ENCODE assay signal across 1 fruit fly cellular context in the genomic region with DNA sequence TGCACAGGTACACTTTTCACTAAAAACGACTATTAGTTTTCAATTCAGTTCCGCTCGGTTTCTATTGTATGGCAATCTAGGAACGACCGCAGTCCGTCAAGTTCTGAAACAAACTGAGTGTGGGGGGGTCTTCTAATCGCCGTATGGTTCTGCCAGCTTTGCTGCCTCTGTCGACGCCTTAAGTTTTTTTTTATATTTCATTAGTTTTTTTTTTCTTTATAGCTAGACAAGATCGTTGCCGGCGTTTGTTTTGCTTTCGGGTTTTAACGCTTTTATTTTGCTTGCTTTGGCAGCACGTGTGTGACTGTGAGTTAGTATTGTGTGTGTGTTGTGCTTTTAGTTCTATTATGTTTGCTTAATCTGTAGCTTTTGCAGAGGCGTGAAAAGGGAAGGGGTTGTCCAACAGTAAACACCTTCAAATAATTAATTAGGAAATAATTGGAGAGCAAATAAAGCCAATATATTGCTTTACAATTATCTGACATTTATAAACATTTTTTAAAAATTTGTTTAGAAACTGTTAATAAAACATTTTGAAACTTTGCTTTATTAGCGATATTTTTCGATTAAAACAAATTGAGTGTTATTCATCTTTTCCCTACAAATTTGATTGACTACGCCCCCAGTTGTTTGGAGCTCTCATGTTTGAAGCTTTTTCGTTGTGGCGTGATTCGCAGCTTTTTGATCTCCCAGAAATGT.
TF ChIP-seq lines count a peak whose summit lies in the region.

Gene Acsf2 (minus strand): TSS at position 116 of the 699 bp plus-strand sequence.

TF ChIP-seq in whole organism, embryonic, 481 proteins besides CTCF, POLR2A, EP300 and RAD21 (continued from another document and continues in another):
- TF ChIP-seq CG11398 (GFP tag; optimal IDR thresholded peaks at IDR 0.05; lab: Kevin White, UChicago) (peak; percentile 85), CG12071 (GFP tag; optimal IDR thresholded peaks at IDR 0.05; lab: Kevin White, UChicago) (peak; percentile 87), Ada2b (GFP tag; IDR thresholded peaks at IDR 0.05; lab: Robert Waterston, UW) (peak; percentile 95), CG15696 (tag; optimal IDR thresholded peaks at IDR 0.05; lab: Kevin White, UChicago) (peak; percentile 86), CG11085 (GFP tag; IDR thresholded peaks at IDR 0.05; lab: Robert Waterston, UW) (peak; percentile 96), CG3281 (GFP tag; optimal IDR thresholded peaks at IDR 0.05; lab: Kevin White, UChicago) (peak; percentile 99), Rx (GFP tag; IDR thresholded peaks at IDR 0.05; lab: Robert Waterston, UW) (peak; percentile 83), oc (tag; optimal IDR thresholded peaks at IDR 0.05; lab: Kevin White, UChicago) (peak; percentile 17), jing (GFP tag; optimal IDR thresholded peaks at IDR 0.05; lab: Kevin White, UChicago) (peak; percentile 52), Awh (GFP tag; IDR thresholded peaks at IDR 0.05; lab: Robert Waterston, UW) (peak; percentile 78), CkIIα-i1 (GFP tag; IDR thresholded peaks at IDR 0.05; lab: Robert Waterston, UW) (peak; percentile 80), CG1832 (GFP tag; optimal IDR thresholded peaks at IDR 0.05; lab: Kevin White, UChicago) (no peak), h (optimal IDR thresholded peaks at IDR 0.05; lab: Kevin White, UChicago) (no peak), seq (GFP tag; IDR thresholded peaks at IDR 0.05; lab: Robert Waterston, UW) (peak; percentile 96), CG1602 (GFP tag; optimal IDR thresholded peaks at IDR 0.05; lab: Kevin White, UChicago) (peak; percentile 88), grau (tag; optimal IDR thresholded peaks at IDR 0.05; lab: Kevin White, UChicago) (peak; percentile 98), Dp (GFP tag; optimal IDR thresholded peaks at IDR 0.05; lab: Kevin White, UChicago) (peak; percentile 6), CG15269 (tag; optimal IDR thresholded peaks at IDR 0.05; lab: Kevin White, UChicago) (peak; percentile 98), Abd-B (GFP tag; optimal IDR thresholded peaks at IDR 0.05; lab: Kevin White, UChicago) (peak; percentile 97), eyg (GFP tag; optimal IDR thresholded peaks at IDR 0.05; lab: Kevin White, UChicago) (peak; percentile 90), CG17568 (GFP tag; optimal IDR thresholded peaks at IDR 0.05; lab: Kevin White, UChicago) (peak; percentile 86), Dref (GFP tag; IDR thresholded peaks at IDR 0.05; lab: Robert Waterston, UW) (peak; percentile 39; the same call in 1 of the 2 replicates), Atf3 (GFP tag; optimal IDR thresholded peaks at IDR 0.05; lab: Kevin White, UChicago) (peak; percentile 77), wek (GFP tag; optimal IDR thresholded peaks at IDR 0.05; lab: Kevin White, UChicago) (peak; percentile 5), Pdp1 (GFP tag; optimal IDR thresholded peaks at IDR 0.05; lab: Kevin White, UChicago) (peak; percentile 91 to 96), gfzf (GFP tag; optimal IDR thresholded peaks at IDR 0.05; lab: Kevin White, UChicago) (peak; percentile 4), Sox102F (GFP tag; optimal IDR thresholded peaks at IDR 0.05; lab: Kevin White, UChicago) (peak; percentile 89), Blimp-1 (GFP tag; optimal IDR thresholded peaks at IDR 0.05; lab: Kevin White, UChicago) (peak; percentile 66), CG2875 (GFP tag; optimal IDR thresholded peaks at IDR 0.05; lab: Kevin White, UChicago) (no peak), NC2α (GFP tag; optimal IDR thresholded peaks at IDR 0.05; lab: Kevin White, UChicago) (peak; percentile 51), chn (GFP tag; optimal IDR thresholded peaks at IDR 0.05; lab: Kevin White, UChicago) (peak; percentile 85), CG2678 (tag; optimal IDR thresholded peaks at IDR 0.05; lab: Kevin White, UChicago) (peak; percentile 99), CG15479 (GFP tag; optimal IDR thresholded peaks at IDR 0.05; lab: Kevin White, UChicago) (no peak), CG2120 (GFP tag; optimal IDR thresholded peaks at IDR 0.05; lab: Kevin White, UChicago) (peak; percentile 100), Kr (GFP tag; optimal IDR thresholded peaks at IDR 0.05; lab: Kevin White, UChicago) (no peak), CG3838 (GFP tag; optimal IDR thresholded peaks at IDR 0.05; lab: Kevin White, UChicago) (peak; percentile 89), gt (GFP tag; IDR thresholded peaks at IDR 0.05; lab: Robert Waterston, UW) (no peak), ara (GFP tag; IDR thresholded peaks at IDR 0.05; lab: Robert Waterston, UW) (peak; percentile 68), Fer1 (GFP tag; optimal IDR thresholded peaks at IDR 0.05; lab: Kevin White, UChicago) (peak; percentile 98), jumu (GFP tag; optimal IDR thresholded peaks at IDR 0.05; lab: Kevin White, UChicago) (peak; percentile 89), CG10959 (GFP tag; IDR thresholded peaks at IDR 0.05; lab: Robert Waterston, UW) (no peak), Myb (GFP tag; optimal IDR thresholded peaks at IDR 0.05; lab: Kevin White, UChicago) (peak; percentile 86), CG10654 (GFP tag; optimal IDR thresholded peaks at IDR 0.05; lab: Kevin White, UChicago) (peak; percentile 88), crp (GFP tag; optimal IDR thresholded peaks at IDR 0.05; lab: Kevin White, UChicago) (peak in 1 of 2 experiments; percentile 45), en (GFP tag; optimal IDR thresholded peaks at IDR 0.05; lab: Kevin White, UChicago) (peak; percentile 79), CG16813 (GFP tag; IDR thresholded peaks at IDR 0.05; lab: Robert Waterston, UW; ENCODE audit: partially characterized antibody) (no peak), CG6175 (GFP tag; IDR thresholded peaks at IDR 0.05; lab: Robert Waterston, UW) (peak; percentile 93), Ssrp (tag; optimal IDR thresholded peaks at IDR 0.05; lab: Kevin White, UChicago) (peak; percentile 74), CG7963 (GFP tag; IDR thresholded peaks at IDR 0.05; lab: Robert Waterston, UW; ENCODE audit: partially characterized antibody) (no peak), CG33557 (GFP tag; optimal IDR thresholded peaks at IDR 0.05; lab: Kevin White, UChicago) (no peak), CG1024 (GFP tag; IDR thresholded peaks at IDR 0.05; lab: Robert Waterston, UW) (no peak), ewg (GFP tag; optimal IDR thresholded peaks at IDR 0.05; lab: Kevin White, UChicago) (peak; percentile 59), dati (GFP tag; IDR thresholded peaks at IDR 0.05; lab: Robert Waterston, UW) (no peak), CG12236 (GFP tag; optimal IDR thresholded peaks at IDR 0.05; lab: Kevin White, UChicago) (peak; percentile 68), Opbp (GFP tag; IDR thresholded peaks at IDR 0.05; lab: Robert Waterston, UW; ENCODE audit: partially characterized antibody) (no peak), CG12744 (GFP tag; optimal IDR thresholded peaks at IDR 0.05; lab: Kevin White, UChicago) (peak; percentile 95), CG18764 (GFP tag; optimal IDR thresholded peaks at IDR 0.05; lab: Kevin White, UChicago) (peak; percentile 81), unc-4 (GFP tag; IDR thresholded peaks at IDR 0.05; lab: Robert Waterston, UW; ENCODE audit: partially characterized antibody) (no peak), repo (GFP tag; optimal IDR thresholded peaks at IDR 0.05; lab: Kevin White, UChicago) (peak; percentile 79), CG17802 (tag; optimal IDR thresholded peaks at IDR 0.05; lab: Kevin White, UChicago) (peak; percentile 8), B-H2 (GFP tag; optimal IDR thresholded peaks at IDR 0.05; lab: Kevin White, UChicago) (peak; percentile 97), shn (GFP tag; optimal IDR thresholded peaks at IDR 0.05; lab: Kevin White, UChicago) (peak; percentile 94), dmrt99B (tag; optimal IDR thresholded peaks at IDR 0.05; lab: Kevin White, UChicago) (peak; percentile 93), BtbVII (GFP tag; optimal IDR thresholded peaks at IDR 0.05; lab: Kevin White, UChicago) (peak; percentile 97), Eip74EF (GFP tag; optimal IDR thresholded peaks at IDR 0.05; lab: Kevin White, UChicago) (peak in 1 of 2 experiments; percentile 88), chif (GFP tag; optimal IDR thresholded peaks at IDR 0.05; lab: Kevin White, UChicago) (peak; percentile 82 to 95), CG9876 (GFP tag; optimal IDR thresholded peaks at IDR 0.05; lab: Kevin White, UChicago) (peak; percentile 81), CG1792 (GFP tag; optimal IDR thresholded peaks at IDR 0.05; lab: Kevin White, UChicago) (peak; percentile 90), Drgx (GFP tag; IDR thresholded peaks at IDR 0.05; lab: Robert Waterston, UW) (peak; percentile 96), pan (optimal IDR thresholded peaks at IDR 0.05; lab: Kevin White, UChicago) (no peak), pan (GFP tag; optimal IDR thresholded peaks at IDR 0.05 in 1 of 2, IDR thresholded peaks at IDR 0.05 in 1 of 2) (peak in 1 of 2 experiments; percentile 97), B-H1 (GFP tag; IDR thresholded peaks at IDR 0.05; lab: Robert Waterston, UW) (peak; percentile 88), zfh2 (GFP tag; optimal IDR thresholded peaks at IDR 0.05; lab: Kevin White, UChicago) (peak; percentile 99), CG7928 (GFP tag; optimal IDR thresholded peaks at IDR 0.05; lab: Kevin White, UChicago) (peak; percentile 82), CG10209 (GFP tag; optimal IDR thresholded peaks at IDR 0.05; lab: Kevin White, UChicago) (peak; percentile 96), bowl (GFP tag; IDR thresholded peaks at IDR 0.05; lab: Robert Waterston, UW) (peak; percentile 64), Dbx (GFP tag; IDR thresholded peaks at IDR 0.05; lab: Robert Waterston, UW) (peak; percentile 99), row (GFP tag; IDR thresholded peaks at IDR 0.05; lab: Robert Waterston, UW) (peak; percentile 95), Tbp (GFP tag; optimal IDR thresholded peaks at IDR 0.05; lab: Kevin White, UChicago) (no peak), salm (tag; optimal IDR thresholded peaks at IDR 0.05; lab: Kevin White, UChicago) (peak; percentile 85), Chrac-16 (GFP tag; optimal IDR thresholded peaks at IDR 0.05; lab: Kevin White, UChicago) (peak; percentile 92), disco-r (GFP tag; optimal IDR thresholded peaks at IDR 0.05; lab: Kevin White, UChicago) (peak; percentile 87), NfI (GFP tag; optimal IDR thresholded peaks at IDR 0.05; lab: Kevin White, UChicago) (peak; percentile 96), mld (GFP tag; IDR thresholded peaks at IDR 0.05; lab: Robert Waterston, UW; ENCODE audit: partially characterized antibody) (no peak), Hey (tag; optimal IDR thresholded peaks at IDR 0.05; lab: Kevin White, UChicago) (peak; percentile 73), Dip2 (GFP tag; IDR thresholded peaks at IDR 0.05; lab: Robert Waterston, UW) (peak; percentile 62; the same call in 1 of the 2 replicates), E2f2 (GFP tag; IDR thresholded peaks at IDR 0.05; lab: Robert Waterston, UW) (peak; percentile 80), CG9817 (tag; optimal IDR thresholded peaks at IDR 0.05; lab: Kevin White, UChicago) (peak; percentile 98), CG34422 (GFP tag; IDR thresholded peaks at IDR 0.05; lab: Robert Waterston, UW) (peak; percentile 95), fru (optimal IDR thresholded peaks at IDR 0.05; lab: Kevin White, UChicago) (no peak), CG3995 (GFP tag; optimal IDR thresholded peaks at IDR 0.05; lab: Kevin White, UChicago) (peak; percentile 85), CG5180 (GFP tag; optimal IDR thresholded peaks at IDR 0.05; lab: Kevin White, UChicago) (peak; percentile 80), CG4282 (GFP tag; optimal IDR thresholded peaks at IDR 0.05; lab: Kevin White, UChicago) (peak; percentile 78), tgo (GFP tag; IDR thresholded peaks at IDR 0.05; lab: Robert Waterston, UW) (peak; percentile 96), sens-2 (GFP tag; IDR thresholded peaks at IDR 0.05; lab: Robert Waterston, UW) (peak; percentile 42; the same call in 1 of the 2 replicates), CG7357 (GFP tag; IDR thresholded peaks at IDR 0.05; lab: Robert Waterston, UW) (peak; percentile 93), PHDP (tag; optimal IDR thresholded peaks at IDR 0.05; lab: Kevin White, UChicago) (peak; percentile 98), twi (tag; optimal IDR thresholded peaks at IDR 0.05; lab: Kevin White, UChicago) (peak; percentile 82), ssp (GFP tag; IDR thresholded peaks at IDR 0.05; lab: Robert Waterston, UW) (peak; percentile 86), slbo (GFP tag; IDR thresholded peaks at IDR 0.05; lab: Robert Waterston, UW) (peak; percentile 99), rib (GFP tag; IDR thresholded peaks at IDR 0.05; lab: Robert Waterston, UW) (peak; percentile 98), CG2712 (tag; optimal IDR thresholded peaks at IDR 0.05; lab: Kevin White, UChicago) (peak; percentile 92), Vsx1 (GFP tag; optimal IDR thresholded peaks at IDR 0.05; lab: Kevin White, UChicago) (peak; percentile 88), Antp (GFP tag; optimal IDR thresholded peaks at IDR 0.05; lab: Kevin White, UChicago) (peak; percentile 90), D19A (tag; optimal IDR thresholded peaks at IDR 0.05; lab: Kevin White, UChicago) (peak; percentile 84), E2f1 (GFP tag; IDR thresholded peaks at IDR 0.05; lab: Robert Waterston, UW) (peak; percentile 96), ftz-f1 (GFP tag; optimal IDR thresholded peaks at IDR 0.05; lab: Kevin White, UChicago) (no peak), Asciz (GFP tag; optimal IDR thresholded peaks at IDR 0.05; lab: Kevin White, UChicago) (peak; percentile 73), sqz (GFP tag; optimal IDR thresholded peaks at IDR 0.05; lab: Kevin White, UChicago) (peak; percentile 60), Bgb (GFP tag; IDR thresholded peaks at IDR 0.05; lab: Robert Waterston, UW; ENCODE audit: partially characterized antibody) (no peak), dysf (GFP tag; IDR thresholded peaks at IDR 0.05; lab: Robert Waterston, UW) (peak; percentile 99), nom (GFP tag; optimal IDR thresholded peaks at IDR 0.05; lab: Kevin White, UChicago) (no peak), CG43689 (GFP tag; IDR thresholded peaks at IDR 0.05; lab: Robert Waterston, UW) (peak; percentile 85), Hand (GFP tag; optimal IDR thresholded peaks at IDR 0.05; lab: Kevin White, UChicago) (peak; percentile 95), chm (GFP tag; IDR thresholded peaks at IDR 0.05; lab: Robert Waterston, UW) (peak; percentile 43; the same call in 1 of the 2 replicates), emc (GFP tag; optimal IDR thresholded peaks at IDR 0.05; lab: Kevin White, UChicago) (peak; percentile 93), ranshi (GFP tag; IDR thresholded peaks at IDR 0.05; lab: Robert Waterston, UW) (peak; percentile 97), prd (optimal IDR thresholded peaks at IDR 0.05; lab: Kevin White, UChicago) (no peak), prd (GFP tag; IDR thresholded peaks at IDR 0.05; lab: Robert Waterston, UW) (peak; percentile 96), CG13123 (GFP tag; optimal IDR thresholded peaks at IDR 0.05; lab: Kevin White, UChicago) (peak; percentile 75), CG10267 (tag; optimal IDR thresholded peaks at IDR 0.05; lab: Kevin White, UChicago) (peak; percentile 82), Dip3 (GFP tag; optimal IDR thresholded peaks at IDR 0.05; lab: Kevin White, UChicago) (peak; percentile 99), insv (GFP tag; optimal IDR thresholded peaks at IDR 0.05; lab: Kevin White, UChicago) (peak; percentile 24 to 56)
